Worm (Caenorhabditis elegans): ENCODE measurements around the gene F36H12.3.
"Not testable (repeated sequence)": the region's sequence is repeated elsewhere in the genome, so short reads cannot be mapped to it uniquely, and the experiment has no call there.

DNA sequence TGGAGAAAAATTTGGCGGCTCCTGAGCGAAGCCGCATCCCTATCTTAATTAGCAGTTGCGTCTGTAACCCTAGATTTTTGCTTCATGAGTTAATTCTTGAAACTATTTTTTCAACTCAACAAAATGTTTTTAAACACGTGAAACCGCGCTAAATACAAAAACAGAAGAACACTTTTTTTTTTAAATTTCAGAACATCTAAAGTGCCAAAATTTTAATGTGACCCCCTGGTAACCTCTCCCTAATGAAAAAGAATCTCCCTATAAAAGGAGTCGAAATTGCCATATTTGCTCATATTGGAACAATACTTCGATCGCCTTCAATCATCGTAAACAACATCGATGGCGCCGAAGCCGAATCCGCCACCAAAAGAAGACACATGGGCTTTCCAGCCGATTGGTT, 46.1 kb upstream of the F36H12.3 start, which contains the start of gene nsph-4.1:
- TF ChIP-seq him-1, W03F9.2 (tag; optimal IDR thresholded peaks at IDR 0.05): not testable (repeated sequence)

All from whole organism, L4/young adult.